Fruit fly (Drosophila melanogaster) whole organism, prepupa: ENCODE data around the gene CG11672.

Source experiments
- Blimp-1 ChIP-seq: fragments of 200-800 bp; sonication (Bioruptor generic); optimal IDR thresholded peaks from 3 replicates; lab custom pipeline; 2017; ENCODE audit warnings: missing biosample characterization, missing genetic modification characterization, mild to moderate bottlenecking, moderate library complexity, missing genetic modification reagents
- CG11902 ChIP-seq: fragments of 200-800 bp; sonication (Bioruptor generic); optimal IDR thresholded peaks from 3 replicates; lab custom pipeline; 2016; ENCODE audit warnings: missing biosample characterization, missing genetic modification characterization
- CG31627 ChIP-seq: fragments of 200-800 bp; sonication (Bioruptor generic); optimal IDR thresholded peaks from 3 replicates; lab custom pipeline; 2016; ENCODE audit warnings: missing biosample characterization, missing genetic modification characterization
- CG6854 ChIP-seq: fragments of 200-800 bp; sonication (Bioruptor generic); optimal IDR thresholded peaks from 2 replicates; lab custom pipeline; 2017; ENCODE audit warnings: missing biosample characterization, mild to moderate bottlenecking, missing genetic modification characterization
- CG8632 ChIP-seq: fragments of 200-800 bp; sonication (Bioruptor generic); optimal IDR thresholded peaks from 3 replicates; lab custom pipeline; 2016; ENCODE audit warnings: missing biosample characterization, missing genetic modification characterization
- Gug ChIP-seq: fragments of 200-800 bp; sonication (Bioruptor generic); IDR thresholded peaks from 2 replicates; pipeline ENCODE4 v1.3.6; 2022; ENCODE audit warnings: missing biosample characterization, missing genetic modification characterization
- Hr39 ChIP-seq: fragments of 200-800 bp; sonication (Bioruptor generic); optimal IDR thresholded peaks from 2 replicates; lab custom pipeline; 2016; ENCODE audit warnings: missing biosample characterization, missing genetic modification characterization
- Hr4 ChIP-seq: fragments of 200-800 bp; sonication (Bioruptor generic); optimal IDR thresholded peaks from 3 replicates; lab custom pipeline; 2016; ENCODE audit warnings: missing biosample characterization, missing genetic modification characterization
- Lpt ChIP-seq: fragments of 200-800 bp; sonication (Bioruptor generic); optimal IDR thresholded peaks from 3 replicates; lab custom pipeline; 2016; ENCODE audit warnings: missing biosample characterization, missing genetic modification characterization
- Sox102F ChIP-seq: fragments of 200-800 bp; sonication (Bioruptor generic); optimal IDR thresholded peaks from 2 replicates; lab custom pipeline; 2016; ENCODE audit warnings: missing biosample characterization, mild to moderate bottlenecking, missing genetic modification characterization
- Sox14 ChIP-seq: fragments of 200-800 bp; sonication (Bioruptor generic); optimal IDR thresholded peaks from 3 replicates; lab custom pipeline; 2016; ENCODE audit warnings: missing biosample characterization, missing genetic modification characterization
- dac ChIP-seq: fragments of 200-800 bp; sonication (Bioruptor generic); optimal IDR thresholded peaks from 2 replicates; lab custom pipeline; 2017; ENCODE audit warnings: missing biosample characterization, mild to moderate bottlenecking, missing genetic modification characterization
- fkh ChIP-seq: fragments of 200-800 bp; sonication (Bioruptor generic); optimal IDR thresholded peaks from 3 replicates; lab custom pipeline; 2017; ENCODE audit warnings: missing biosample characterization, mild to moderate bottlenecking, missing genetic modification characterization, moderate library complexity
- salr ChIP-seq, 2 experiments: fragments of 200-800 bp; sonication (Bioruptor generic); optimal IDR thresholded peaks; 3 replicates each; lab custom pipeline; 2016 to 2018; ENCODE audit warnings: missing biosample characterization in 2 of 2, missing genetic modification characterization in 2 of 2, mild to moderate bottlenecking in 1 of 2

- no peak for TF ChIP-seq dac (GFP tag; lab: Kevin White, UChicago)
- no peak for TF ChIP-seq Sox102F
- no peak for TF ChIP-seq fkh
- TF ChIP-seq salr (GFP tag; optimal IDR thresholded peaks at IDR 0.05; lab: Kevin White, UChicago) = no peak
- TF ChIP-seq Blimp-1 = no peak
- no peak for TF ChIP-seq Hr39
- TF ChIP-seq Sox14 (GFP tag; lab: Kevin White, UChicago) = no peak
- TF ChIP-seq CG11902 (GFP tag; lab: Kevin White, UChicago) = no peak
- TF ChIP-seq CG8632 (GFP tag; lab: Kevin White, UChicago) = no peak
- no peak for TF ChIP-seq Lpt
- TF ChIP-seq CG6854 (GFP tag; lab: Kevin White, UChicago) = no peak
- TF ChIP-seq Hr4 (GFP tag; lab: Kevin White, UChicago) = no peak
- TF ChIP-seq CG31627 (GFP tag; lab: Kevin White, UChicago) = no peak
- TF ChIP-seq Gug = no peak
These were observed 16.5 kb upstream of the CG11672 start for dm6 chr3R:8306927-8307261.
